Fruit fly (Drosophila melanogaster) whole organism, embryonic: ENCODE measurements around the gene fru.
A peak's percentile ranks its signal among the peaks of the same experiment; 100 is the strongest.

Source experiments
- Ada2b ChIP-seq: fragments of 200-800 bp; sonication (Bioruptor generic); IDR thresholded peaks from 2 replicates; pipeline ENCODE4 v1.3.6; 2022; ENCODE audit warnings: missing biosample characterization, missing genetic modification characterization
- Adf1 ChIP-seq: fragments of 200-800 bp; sonication (Bioruptor generic); IDR thresholded peaks from 2 replicates; pipeline ENCODE4 v1.3.6; 2022; ENCODE audit warnings: missing biosample characterization, missing genetic modification characterization
- Bteb2 ChIP-seq: fragments of 200-800 bp; sonication (Bioruptor generic); optimal IDR thresholded peaks from 2 replicates; lab custom pipeline; 2016; ENCODE audit warnings: missing biosample characterization, missing genetic modification characterization
- CG10209 ChIP-seq: fragments of 200-800 bp; sonication (Bioruptor generic); optimal IDR thresholded peaks from 3 replicates; lab custom pipeline; 2017; ENCODE audit warnings: missing biosample characterization, mild to moderate bottlenecking, missing genetic modification characterization, missing genetic modification reagents
- CG10274 ChIP-seq: fragments of 200-800 bp; sonication (Bioruptor generic); optimal IDR thresholded peaks from 3 replicates; lab custom pipeline; 2017; ENCODE audit warnings: missing biosample characterization, mild to moderate bottlenecking, missing genetic modification characterization
- CG10321 ChIP-seq: fragments of 200-800 bp; sonication (Bioruptor generic); IDR thresholded peaks from 2 replicates; pipeline ENCODE4 v1.3.6; 2022; ENCODE audit warnings: missing biosample characterization, missing genetic modification characterization
- CG12744 ChIP-seq: fragments of 200-800 bp; sonication (Bioruptor generic); optimal IDR thresholded peaks from 2 replicates; lab custom pipeline; 2016; ENCODE audit warnings: missing biosample characterization, missing genetic modification characterization
- CG15269 ChIP-seq: fragments of 200-800 bp; sonication (Bioruptor generic); optimal IDR thresholded peaks from 2 replicates; lab custom pipeline; 2018; ENCODE audit warnings: missing biosample characterization, mild to moderate bottlenecking, missing genetic modification characterization, moderate library complexity
- CG1603 ChIP-seq: fragments of 200-800 bp; sonication (Bioruptor generic); optimal IDR thresholded peaks from 2 replicates; lab custom pipeline; 2019; ENCODE audit warnings: missing biosample characterization, mild to moderate bottlenecking, missing genetic modification characterization, moderate library complexity
- CG17361 ChIP-seq: fragments of 200-800 bp; sonication (Bioruptor generic); IDR thresholded peaks from 3 replicates; pipeline ENCODE4 v1.3.6; 2022; ENCODE audit warnings: missing biosample characterization, missing genetic modification characterization
- CG18011 ChIP-seq: fragments of 200-800 bp; sonication (Bioruptor generic); optimal IDR thresholded peaks from 2 replicates; lab custom pipeline; 2017; ENCODE audit warnings: missing biosample characterization, missing genetic modification characterization, mild to moderate bottlenecking, moderate library complexity, missing genotype
- CG18476 ChIP-seq: fragments of 200-800 bp; sonication (Bioruptor generic); optimal IDR thresholded peaks from 2 replicates; lab custom pipeline; 2016; ENCODE audit warnings: missing biosample characterization, mild to moderate bottlenecking, missing genetic modification characterization
- CG2712 ChIP-seq: fragments of 200-800 bp; optimal IDR thresholded peaks from 3 replicates; lab custom pipeline; 2019; ENCODE audit warnings: missing biosample characterization, mild to moderate bottlenecking, missing genetic modification characterization, moderate library complexity
- CG31224 ChIP-seq: fragments of 200-800 bp; sonication (Bioruptor generic); IDR thresholded peaks from 2 replicates; pipeline ENCODE4 v1.3.6; 2022; ENCODE audit warnings: missing biosample characterization, missing genetic modification characterization
- CG32532 ChIP-seq: fragments of 200-800 bp; sonication (Bioruptor generic); IDR thresholded peaks from 2 replicates; pipeline ENCODE4 v1.3.6; 2022; ENCODE audit warnings: missing biosample characterization, missing genetic modification characterization
- CG32772 ChIP-seq: fragments of 200-800 bp; sonication (Bioruptor generic); IDR thresholded peaks from 2 replicates; pipeline ENCODE4 v1.3.6; 2022; ENCODE audit warnings: missing biosample characterization, missing genetic modification characterization
- CG7745 ChIP-seq: fragments of 200-800 bp; sonication (Bioruptor generic); optimal IDR thresholded peaks from 2 replicates; lab custom pipeline; 2018; ENCODE audit warnings: missing biosample characterization, mild to moderate bottlenecking, missing genetic modification characterization, moderate library complexity
- CG8944 ChIP-seq: fragments of 200-800 bp; sonication (Bioruptor generic); optimal IDR thresholded peaks from 3 replicates; lab custom pipeline; 2016; ENCODE audit warnings: missing biosample characterization, missing genetic modification characterization
- Chrac-16 ChIP-seq: fragments of 200-800 bp; sonication (Bioruptor generic); optimal IDR thresholded peaks from 3 replicates; lab custom pipeline; 2016; ENCODE audit warnings: missing biosample characterization, missing genetic modification characterization
- Doc3 ChIP-seq: fragments of 200-800 bp; sonication (Bioruptor generic); IDR thresholded peaks from 3 replicates; pipeline ENCODE4 v1.3.6; 2022; ENCODE audit warnings: missing biosample characterization, missing genetic modification characterization; ENCODE audit not compliant: partially characterized antibody
- E2f1 ChIP-seq: fragments of 200-800 bp; sonication (Bioruptor generic); IDR thresholded peaks from 2 replicates; pipeline ENCODE4 v1.3.6; 2022; ENCODE audit warnings: missing biosample characterization, missing genetic modification characterization
- ERR ChIP-seq: fragments of 200-800 bp; sonication (Bioruptor generic); optimal IDR thresholded peaks from 2 replicates; lab custom pipeline; 2016; ENCODE audit warnings: missing biosample characterization, missing genetic modification characterization
- HLH54F ChIP-seq: fragments of 200-800 bp; sonication (Bioruptor generic); optimal IDR thresholded peaks from 3 replicates; lab custom pipeline; 2016; ENCODE audit warnings: missing biosample characterization, missing genetic modification characterization
- Neu2 ChIP-seq: fragments of 200-800 bp; sonication (Bioruptor generic); optimal IDR thresholded peaks from 3 replicates; lab custom pipeline; 2016; ENCODE audit warnings: missing biosample characterization, missing genetic modification characterization, borderline replicate concordance
- Nf-YC ChIP-seq: fragments of 200-800 bp; optimal IDR thresholded peaks from 3 replicates; lab custom pipeline; 2019; ENCODE audit warnings: missing biosample characterization, mild to moderate bottlenecking, missing genetic modification characterization, moderate library complexity
- Oli ChIP-seq: fragments of 200-800 bp; sonication (Bioruptor generic); optimal IDR thresholded peaks from 2 replicates; lab custom pipeline; 2018; ENCODE audit warnings: missing biosample characterization, mild to moderate bottlenecking, missing genetic modification characterization, moderate library complexity
- Sry-δ ChIP-seq: fragments of 200-800 bp; sonication (Bioruptor generic); optimal IDR thresholded peaks from 2 replicates; lab custom pipeline; 2016; ENCODE audit warnings: missing biosample characterization, missing genetic modification characterization
- Taf1 ChIP-seq: fragments of 200-800 bp; sonication (Bioruptor generic); IDR thresholded peaks from 2 replicates; pipeline ENCODE4 v1.3.6; 2022; ENCODE audit warnings: missing biosample characterization, missing genetic modification characterization
- Tbp ChIP-seq: fragments of >200 bp; optimal IDR thresholded peaks from 2 replicates; lab custom pipeline; 2018; ENCODE audit warnings: missing biosample characterization, missing genetic modification characterization
- ac ChIP-seq: fragments of 200-800 bp; sonication (Bioruptor generic); optimal IDR thresholded peaks from 3 replicates; lab custom pipeline; 2017; ENCODE audit warnings: missing biosample characterization, mild to moderate bottlenecking, missing genetic modification characterization
- ash1 ChIP-seq: fragments of 200-800 bp; sonication (Bioruptor generic); optimal IDR thresholded peaks from 2 replicates; lab custom pipeline; 2018; ENCODE audit warnings: missing biosample characterization, mild to moderate bottlenecking, missing genetic modification characterization
- az2 ChIP-seq: fragments of 200-800 bp; sonication (Bioruptor generic); optimal IDR thresholded peaks from 3 replicates; lab custom pipeline; 2016; ENCODE audit warnings: missing biosample characterization, missing genetic modification characterization
- chinmo ChIP-seq: fragments of 200-800 bp; sonication (Bioruptor generic); IDR thresholded peaks from 4 replicates; pipeline ENCODE4 v1.3.6; 2022; ENCODE audit warnings: missing biosample characterization, missing genetic modification characterization; ENCODE audit not compliant: partially characterized antibody
- croc ChIP-seq: fragments of 200-800 bp; sonication (Bioruptor generic); conservative IDR thresholded peaks from 3 replicates; pipeline ENCODE4 v1.3.6; 2022; ENCODE audit warnings: missing biosample characterization, missing genetic modification characterization
- danr ChIP-seq: fragments of 200-800 bp; sonication (Bioruptor generic); IDR thresholded peaks from 2 replicates; pipeline ENCODE4 v1.3.6; 2022; ENCODE audit warnings: missing biosample characterization, missing genetic modification characterization
- dm ChIP-seq: fragments of 200-800 bp; sonication (Bioruptor generic); optimal IDR thresholded peaks from 3 replicates; lab custom pipeline; 2016; ENCODE audit warnings: missing biosample characterization, missing genetic modification characterization
- ems ChIP-seq: fragments of 200-800 bp; sonication (Bioruptor generic); optimal IDR thresholded peaks from 3 replicates; lab custom pipeline; 2016; ENCODE audit warnings: missing biosample characterization, missing genetic modification characterization
- gt ChIP-seq: fragments of 200-800 bp; sonication (Bioruptor generic); IDR thresholded peaks from 2 replicates; pipeline ENCODE4 v1.3.6; 2022; ENCODE audit warnings: missing biosample characterization, missing genetic modification characterization
- lov ChIP-seq, 2 experiments: fragments of 200-800 bp in 1 of 2; fragments of >200 bp in 1 of 2; sonication (Bioruptor generic) in 1 of 2; IDR thresholded peaks in 1 of 2; optimal IDR thresholded peaks in 1 of 2; 2 replicates in 1 of 2; 3 replicates in 1 of 2; pipeline versions ENCODE4 v1.3.6 to Lab custom; 2017 to 2022; ENCODE audit warnings: missing biosample characterization in 1 of 2, missing genetic modification characterization in 1 of 2
- mirr ChIP-seq: fragments of 200-800 bp; sonication (Bioruptor generic); optimal IDR thresholded peaks from 3 replicates; lab custom pipeline; 2018; ENCODE audit warnings: missing biosample characterization, mild to moderate bottlenecking, missing genetic modification characterization
- nerfin-2 ChIP-seq: fragments of 200-800 bp; sonication (Bioruptor generic); IDR thresholded peaks from 2 replicates; pipeline ENCODE4 v1.3.6; 2022; ENCODE audit warnings: missing biosample characterization, missing genetic modification characterization; ENCODE audit not compliant: partially characterized antibody
- odd ChIP-seq: fragments of 200-800 bp; sonication (Bioruptor generic); optimal IDR thresholded peaks from 2 replicates; lab custom pipeline; 2017; ENCODE audit warnings: missing biosample characterization, mild to moderate bottlenecking, missing genetic modification characterization
- org-1 ChIP-seq: fragments of 200-800 bp; sonication (Bioruptor generic); optimal IDR thresholded peaks from 2 replicates; lab custom pipeline; 2017; ENCODE audit warnings: missing biosample characterization, missing genetic modification characterization
- pfk ChIP-seq: fragments of 200-800 bp; sonication (Bioruptor generic); optimal IDR thresholded peaks from 2 replicates; lab custom pipeline; 2018; ENCODE audit warnings: missing biosample characterization, mild to moderate bottlenecking, missing genetic modification characterization, moderate library complexity
- psq ChIP-seq: fragments of 200-800 bp; sonication (Bioruptor generic); optimal IDR thresholded peaks from 2 replicates; lab custom pipeline; 2017; ENCODE audit warnings: missing biosample characterization, missing genetic modification characterization
- rib ChIP-seq: fragments of 200-800 bp; sonication (Bioruptor generic); IDR thresholded peaks from 2 replicates; pipeline ENCODE4 v1.3.6; 2022; ENCODE audit warnings: missing biosample characterization, missing genetic modification characterization
- sima ChIP-seq: fragments of 200-800 bp; sonication (Bioruptor generic); optimal IDR thresholded peaks from 2 replicates; lab custom pipeline; 2016; ENCODE audit warnings: missing biosample characterization, missing genetic modification characterization
- stwl ChIP-seq: fragments of 200-800 bp; sonication (Bioruptor generic); optimal IDR thresholded peaks from 3 replicates; lab custom pipeline; 2018; ENCODE audit warnings: missing biosample characterization, mild to moderate bottlenecking, missing genetic modification characterization, moderate library complexity
- trh ChIP-seq: fragments of 200-800 bp; sonication (Bioruptor generic); optimal IDR thresholded peaks from 2 replicates; lab custom pipeline; 2016; ENCODE audit warnings: missing biosample characterization, missing genetic modification characterization
- unpg ChIP-seq: fragments of 200-800 bp; sonication (Bioruptor generic); optimal IDR thresholded peaks from 3 replicates; lab custom pipeline; 2018; ENCODE audit warnings: missing biosample characterization, mild to moderate bottlenecking, missing genetic modification characterization, moderate library complexity
- zen ChIP-seq: fragments of 200-800 bp; sonication (Bioruptor generic); optimal IDR thresholded peaks from 3 replicates; lab custom pipeline; 2018; ENCODE audit warnings: missing biosample characterization, mild to moderate bottlenecking, missing genetic modification characterization, moderate library complexity
- zfh1 ChIP-seq: fragments of 200-800 bp; sonication (Bioruptor generic); IDR thresholded peaks from 3 replicates; pipeline ENCODE4 v1.3.6; 2022; ENCODE audit warnings: missing biosample characterization, missing genetic modification characterization

fru gene

DNA sequence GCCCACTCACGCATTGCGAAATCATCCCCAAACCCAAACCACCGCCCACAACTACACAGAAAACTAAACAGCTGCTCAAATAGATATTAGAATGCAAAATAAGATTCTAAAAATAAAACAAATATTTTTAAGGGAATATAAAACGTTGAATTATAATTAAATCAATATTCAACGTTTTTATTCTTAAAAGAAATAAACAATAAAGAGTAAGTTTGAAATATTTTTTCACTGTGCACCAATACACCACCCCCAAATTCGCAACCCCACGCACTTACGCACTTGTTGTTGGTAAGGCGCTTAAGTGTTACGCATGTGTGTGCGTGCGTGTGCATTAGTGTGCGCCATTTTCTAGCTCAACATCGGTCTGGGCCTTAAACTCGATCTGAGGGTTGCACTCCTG is 37.0 kb downstream of the fru start (continued):
- TF ChIP-seq CG10274 (GFP tag; lab: Kevin White, UChicago) (no peak), Bteb2 (no peak), CG32772 (GFP tag; lab: Robert Waterston, UW) (peak; percentile 69), CG17361 (GFP tag; lab: Robert Waterston, UW) (no peak), pfk (GFP tag; lab: Kevin White, UChicago) (no peak), sima (GFP tag; lab: Kevin White, UChicago) (no peak), odd (GFP tag; lab: Kevin White, UChicago) (no peak), Nf-YC (peak; percentile 76), CG1603 (tag; lab: Kevin White, UChicago) (no peak), lov (optimal IDR thresholded peaks at IDR 0.05; lab: Kevin White, UChicago) (no peak), lov (GFP tag; IDR thresholded peaks at IDR 0.05; lab: Robert Waterston, UW) (no peak), CG10321 (GFP tag; lab: Robert Waterston, UW) (no peak), CG18476 (no peak), CG15269 (tag; lab: Kevin White, UChicago) (no peak), danr (peak; percentile 62), Adf1 (GFP tag; lab: Robert Waterston, UW) (peak; percentile 38), stwl (no peak), psq (no peak), CG8944 (GFP tag; lab: Kevin White, UChicago) (no peak), CG7745 (tag; lab: Kevin White, UChicago) (no peak), org-1 (peak; percentile 24), zen (tag; lab: Kevin White, UChicago) (no peak), Sry-δ (no peak), ems (GFP tag; lab: Kevin White, UChicago) (peak; percentile 10), dm (GFP tag; lab: Kevin White, UChicago) (no peak), Doc3 (GFP tag; lab: Robert Waterston, UW) (no peak), CG32532 (GFP tag; lab: Robert Waterston, UW) (peak; percentile 77), az2 (GFP tag; lab: Kevin White, UChicago) (peak; percentile 40), zfh1 (GFP tag; lab: Robert Waterston, UW) (no peak), Ada2b (GFP tag; lab: Robert Waterston, UW) (peak; percentile 69), CG18011 (GFP tag; lab: Kevin White, UChicago) (no peak), mirr (GFP tag; lab: Kevin White, UChicago) (no peak), ERR (no peak), CG2712 (tag; lab: Kevin White, UChicago) (no peak), E2f1 (peak; percentile 61), ash1 (no peak), Tbp (no peak), Taf1 (GFP tag; lab: Robert Waterston, UW) (peak; percentile 19; the same call in 1 of the 2 replicates), CG31224 (peak; percentile 59), ac (GFP tag; lab: Kevin White, UChicago) (no peak), Oli (peak; percentile 39), chinmo (no peak), HLH54F (GFP tag; lab: Kevin White, UChicago) (no peak), Chrac-16 (no peak), Neu2 (GFP tag; lab: Kevin White, UChicago) (no peak), nerfin-2 (GFP tag; lab: Robert Waterston, UW) (no peak), CG10209 (GFP tag; lab: Kevin White, UChicago) (peak; percentile 47), unpg (GFP tag; lab: Kevin White, UChicago) (no peak), croc (GFP tag; lab: Robert Waterston, UW) (peak; percentile 38; the same call in 2 of the 3 replicates), trh (GFP tag; lab: Kevin White, UChicago) (no peak), rib (GFP tag; lab: Robert Waterston, UW) (no peak), CG12744 (GFP tag; lab: Kevin White, UChicago) (no peak), gt (GFP tag; lab: Robert Waterston, UW) (no peak)
